Worm (Caenorhabditis elegans): ENCODE measurements around the gene F31E3.6.

The F31E3.6 gene

ce11 chrIII:7002143-7002542 lies 20.3 kb downstream of the F31E3.6 start:
- TF ChIP-seq nhr-23 (tag; optimal IDR thresholded peaks at IDR 0.05), result no peak
- no peak for TF ChIP-seq fos-1 (tag; optimal IDR thresholded peaks at IDR 0.05)
- TF ChIP-seq unc-39 (tag; optimal IDR thresholded peaks at IDR 0.05), result no peak
- TF ChIP-seq F13H6.1 (tag; optimal IDR thresholded peaks at IDR 0.05), result no peak

DNA sequence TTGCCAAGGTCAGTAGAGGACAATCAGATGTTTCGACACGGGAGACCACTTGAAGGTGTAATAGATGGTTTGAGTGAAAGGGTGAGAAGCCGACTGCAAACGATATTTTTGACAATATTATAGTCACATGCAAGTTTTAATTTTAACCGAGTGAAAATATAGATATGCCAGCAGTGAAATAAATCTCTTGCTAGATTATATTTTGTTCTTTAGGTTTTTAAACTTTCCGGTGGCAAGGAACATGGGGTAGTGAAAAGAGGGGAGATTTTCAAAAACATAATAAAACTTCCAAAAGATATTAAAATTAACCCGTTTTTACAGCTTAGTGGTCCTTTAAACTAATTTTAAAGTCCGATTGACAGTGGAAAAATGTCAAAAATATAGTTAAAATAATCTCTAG lies 23.5 kb downstream of the F31E3.6 start, which contains the start of gene C06E8.5:
Gene C06E8.5 (minus strand): TSS at position 101 of the 400 bp plus-strand sequence.
- TF ChIP-seq lsy-2 (tag; optimal IDR thresholded peaks at IDR 0.05), result no peak
- TF ChIP-seq nhr-25 (tag; optimal IDR thresholded peaks at IDR 0.05), result peak; percentile 23

DNA sequence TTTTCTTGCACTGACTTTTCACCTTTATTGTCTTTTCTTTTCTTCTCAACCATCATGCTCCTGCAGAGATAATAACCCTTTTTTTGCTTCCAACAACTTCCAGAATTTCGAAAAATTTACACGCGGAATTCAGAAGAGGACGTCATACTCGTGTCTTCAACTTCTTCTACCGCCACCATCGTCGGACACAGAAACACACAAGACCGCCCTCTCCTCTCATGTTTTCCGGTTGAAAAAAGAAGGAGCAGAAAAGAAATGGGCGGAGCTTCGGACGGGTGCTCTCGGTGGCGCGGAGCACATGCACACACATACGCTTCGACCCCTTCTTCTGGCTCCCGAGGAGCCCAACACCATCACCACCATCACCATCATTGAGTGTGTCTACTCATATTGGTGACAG lies 27.0 kb downstream of the F31E3.6 start, which contains the start of gene lgc-38:
Gene lgc-38 (plus strand): TSS at position 301 of the 400 bp plus-strand sequence.
- no peak for TF ChIP-seq elt-1 (tag; optimal IDR thresholded peaks at IDR 0.05)
- TF ChIP-seq nhr-10 (tag; optimal IDR thresholded peaks at IDR 0.05), result no peak
- no peak for TF ChIP-seq sma-3 (GFP tag; optimal IDR thresholded peaks at IDR 0.05)
- no peak for TF ChIP-seq dmd-4 (tag; optimal IDR thresholded peaks at IDR 0.05)
- TF ChIP-seq Y55F3AM.14 (GFP tag; optimal IDR thresholded peaks at IDR 0.05), result no peak
- TF ChIP-seq sma-9 (GFP tag; optimal IDR thresholded peaks at IDR 0.05), result no peak
- TF ChIP-seq sma-9 (tag; optimal IDR thresholded peaks at IDR 0.05), result no peak
- TF ChIP-seq C34F6.9 (tag; optimal IDR thresholded peaks at IDR 0.05), result no peak
- no peak for TF ChIP-seq ztf-11 (tag; optimal IDR thresholded peaks at IDR 0.05)
- no peak for TF ChIP-seq ztf-1 (GFP tag; conservative IDR thresholded peaks at IDR 0.05)
- no peak for TF ChIP-seq nhr-23 (tag; optimal IDR thresholded peaks at IDR 0.05)
- no peak for TF ChIP-seq nhr-25 (tag; optimal IDR thresholded peaks at IDR 0.05)
- TF ChIP-seq nhr-237 (tag; optimal IDR thresholded peaks at IDR 0.05), result no peak
- no peak for TF ChIP-seq nhr-12 (tag; optimal IDR thresholded peaks at IDR 0.05)
- TF ChIP-seq ZK546.5 (tag; optimal IDR thresholded peaks at IDR 0.05), result no peak
- no peak for TF ChIP-seq aly-2 (tag; optimal IDR thresholded peaks at IDR 0.05)
- TF ChIP-seq skn-1 (tag; optimal IDR thresholded peaks at IDR 0.05), result no peak
- no peak for TF ChIP-seq zag-1 (tag; optimal IDR thresholded peaks at IDR 0.05)
- no peak for TF ChIP-seq nhr-11 (tag; optimal IDR thresholded peaks at IDR 0.05)

- TF ChIP-seq lin-39 (tag; optimal IDR thresholded peaks at IDR 0.05), result no peak
- no peak for TF ChIP-seq snpc-4 (tag; optimal IDR thresholded peaks at IDR 0.05)
- no peak for TF ChIP-seq F13H6.1 (tag; optimal IDR thresholded peaks at IDR 0.05)
- TF ChIP-seq nhr-21 (tag; optimal IDR thresholded peaks at IDR 0.05), result no peak
- no peak for TF ChIP-seq nhr-237 (tag; optimal IDR thresholded peaks at IDR 0.05)
- TF ChIP-seq fos-1 (tag; optimal IDR thresholded peaks at IDR 0.05), result no peak
- no peak for TF ChIP-seq mbf-1 (tag; optimal IDR thresholded peaks at IDR 0.05)
- no peak for TF ChIP-seq lin-11 (tag; optimal IDR thresholded peaks at IDR 0.05)
- TF ChIP-seq unc-55 (GFP tag; optimal IDR thresholded peaks at IDR 0.05), result no peak
- TF ChIP-seq mab-5 (tag; optimal IDR thresholded peaks at IDR 0.05), result no peak
- TF ChIP-seq elt-1 (tag; optimal IDR thresholded peaks at IDR 0.05), result no peak
These were observed 30.2 kb downstream of the F31E3.6 start for ce11 chrIII:7012060-7012459.

DNA sequence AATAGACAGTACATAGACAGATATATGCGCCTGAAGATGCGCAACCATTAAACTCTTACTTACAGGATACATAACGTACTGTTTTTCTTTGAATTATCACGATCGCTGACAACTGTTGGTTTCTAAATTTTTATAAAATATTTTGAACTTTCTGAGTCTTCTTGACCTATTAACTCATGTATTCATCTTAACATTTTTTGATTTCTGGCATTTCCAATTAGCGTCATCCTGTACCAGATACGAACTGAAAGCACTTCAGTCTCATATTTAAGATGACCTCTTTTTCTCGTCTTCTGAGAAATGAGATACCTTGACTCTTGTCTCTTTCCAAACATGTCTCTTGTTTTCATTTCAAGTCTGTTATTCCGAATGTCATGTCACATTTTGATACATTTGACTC lies 31.9 kb downstream of the F31E3.6 start:
- TF ChIP-seq nhr-23 (tag; optimal IDR thresholded peaks at IDR 0.05) (no peak), nhr-21 (tag; optimal IDR thresholded peaks at IDR 0.05) (no peak), alr-1 (tag; optimal IDR thresholded peaks at IDR 0.05) (no peak), C34F6.9 (tag; optimal IDR thresholded peaks at IDR 0.05) (no peak), egl-27 (tag; optimal IDR thresholded peaks at IDR 0.05) (no peak), ceh-82 (tag; optimal IDR thresholded peaks at IDR 0.05) (no peak), crh-2 (tag; optimal IDR thresholded peaks at IDR 0.05) (no peak), aly-2 (tag; optimal IDR thresholded peaks at IDR 0.05) (no peak), fos-1 (tag; optimal IDR thresholded peaks at IDR 0.05) (no peak), nhr-129 (tag; optimal IDR thresholded peaks at IDR 0.05) (no peak), ceh-16 (tag; optimal IDR thresholded peaks at IDR 0.05) (no peak), ztf-4 (tag; optimal IDR thresholded peaks at IDR 0.05) (no peak)

All from whole organism, L2 larva.